Worm (Caenorhabditis elegans) whole organism, midembryonic: Measurements from ENCODE around the gene nex-3.

Source experiments
- T22C8.4 ChIP-seq: fragments of 200-800 bp; sonication (Bioruptor generic); IDR thresholded peaks from 2 replicates; pipeline ENCODE4 v1.3.6; 2022; ENCODE audit warnings: missing genetic modification characterization, missing compliant biosample characterization
- cog-1 ChIP-seq: sonication (generic microtip); optimal IDR thresholded peaks from 2 replicates; lab custom pipeline; 2016; ENCODE audit warnings: missing genetic modification characterization, missing compliant biosample characterization
- flt-1 ChIP-seq: fragments of 200-800 bp; sonication (Bioruptor generic); IDR thresholded peaks from 2 replicates; pipeline ENCODE4 v1.3.6; 2022; ENCODE audit warnings: missing genetic modification characterization, missing compliant biosample characterization
- klf-2 ChIP-seq: fragments of 200-800 bp; sonication (Bioruptor generic); conservative IDR thresholded peaks from 2 replicates; pipeline ENCODE4 v1.3.6; 2022; ENCODE audit warnings: missing genetic modification reagents, missing genetic modification characterization, missing compliant biosample characterization
- med-1 ChIP-seq: sonication (generic microtip); optimal IDR thresholded peaks from 2 replicates; lab custom pipeline; 2017; ENCODE audit warnings: missing genetic modification characterization, mild to moderate bottlenecking, missing compliant biosample characterization, antibody characterized with exemption, missing genetic modification reagents; ENCODE audit not compliant: insufficient read depth
- ref-1 ChIP-seq: fragments of 200-800 bp; sonication (Bioruptor generic); conservative IDR thresholded peaks from 2 replicates; pipeline ENCODE4 v1.3.6; 2022; ENCODE audit warnings: missing genetic modification reagents, missing genetic modification characterization, missing compliant biosample characterization
- tab-1 ChIP-seq: fragments of 200-800 bp; sonication (Bioruptor generic); IDR thresholded peaks from 2 replicates; pipeline ENCODE4 v1.3.6; 2022; ENCODE audit warnings: missing genetic modification characterization, missing compliant biosample characterization
- ztf-23 ChIP-seq: fragments of 200-800 bp; sonication (Bioruptor generic); IDR thresholded peaks from 2 replicates; pipeline ENCODE4 v1.3.6; 2022; ENCODE audit warnings: missing genetic modification reagents, missing genetic modification characterization, missing compliant biosample characterization
- ztf-29 ChIP-seq: fragments of 200-800 bp; sonication (Bioruptor generic); IDR thresholded peaks from 2 replicates; pipeline ENCODE4 v1.3.6; 2022; ENCODE audit warnings: missing genetic modification reagents, missing genetic modification characterization, missing compliant biosample characterization

The nex-3 gene

ce11 chrIII:4434294-4434781, 7.5 kb upstream of the nex-3 start, which contains the start of gene C28A5.1:
Gene C28A5.1 (minus strand): TSS chrIII:4434344.
- TF ChIP-seq klf-2 (GFP tag; lab: Robert Waterston, UW) = no peak
- TF ChIP-seq ref-1 (GFP tag; lab: Robert Waterston, UW) = no peak
- no peak for TF ChIP-seq cog-1 (tag; lab: Kevin White, UChicago)
- no peak for TF ChIP-seq ztf-23 (GFP tag; lab: Robert Waterston, UW)
- TF ChIP-seq flt-1 (GFP tag; lab: Robert Waterston, UW) = no peak
- no peak for TF ChIP-seq med-1 (GFP tag; lab: Kevin White, UChicago)
- TF ChIP-seq ztf-29 (GFP tag; lab: Robert Waterston, UW) = no peak
- TF ChIP-seq tab-1 (GFP tag; lab: Robert Waterston, UW) = no peak
- TF ChIP-seq T22C8.4 (GFP tag; lab: Robert Waterston, UW) = no peak

DNA sequence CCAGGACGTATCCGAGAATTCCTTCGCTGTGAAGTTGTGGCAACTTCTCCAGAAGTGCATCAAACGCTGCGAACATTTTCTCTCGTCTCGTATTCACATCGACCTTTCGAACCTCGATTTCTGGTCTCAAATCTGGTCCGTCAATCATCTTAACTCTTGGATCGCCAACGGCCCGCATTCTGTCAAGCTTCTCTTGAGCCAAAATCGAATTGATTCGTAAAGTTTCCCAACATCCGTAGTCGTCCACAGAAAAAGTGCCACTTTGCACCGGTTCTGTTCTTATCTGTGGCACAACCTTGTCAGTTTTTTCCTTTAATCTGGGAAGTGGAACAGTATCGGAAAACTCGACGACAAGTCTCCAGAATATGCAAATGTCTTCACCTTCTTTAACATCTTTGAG, 6.6 kb upstream of the nex-3 start:
- TF ChIP-seq klf-2 (GFP tag; lab: Robert Waterston, UW) (no peak), cog-1 (tag; lab: Kevin White, UChicago) (no peak), flt-1 (GFP tag; lab: Robert Waterston, UW) (no peak), ztf-23 (GFP tag; lab: Robert Waterston, UW) (no peak), med-1 (GFP tag; lab: Kevin White, UChicago) (no peak)

ce11 chrIII:4439493-4439983, 2.3 kb upstream of the nex-3 start, which contains the start of gene C28A5.2:
Gene C28A5.2 (minus strand): TSS chrIII:4439543.
- TF ChIP-seq cog-1 (tag; lab: Kevin White, UChicago) (no peak), ztf-29 (GFP tag; lab: Robert Waterston, UW) (no peak), med-1 (GFP tag; lab: Kevin White, UChicago) (no peak), klf-2 (GFP tag; lab: Robert Waterston, UW) (no peak), ref-1 (GFP tag; lab: Robert Waterston, UW) (no peak)

ce11 chrIII:4444492-4444891, 2.6 kb downstream of the nex-3 start:
- TF ChIP-seq med-1 (GFP tag; lab: Kevin White, UChicago) (no peak), ztf-29 (GFP tag; lab: Robert Waterston, UW) (no peak), tab-1 (GFP tag; lab: Robert Waterston, UW) (no peak)

ce11 chrIII:4448029-4448428, 6.1 kb downstream of the nex-3 start:
- no peak for TF ChIP-seq T22C8.4 (GFP tag; lab: Robert Waterston, UW)
- no peak for TF ChIP-seq med-1 (GFP tag; lab: Kevin White, UChicago)
- no peak for TF ChIP-seq klf-2 (GFP tag; lab: Robert Waterston, UW)
- no peak for TF ChIP-seq ztf-23 (GFP tag; lab: Robert Waterston, UW)
- no peak for TF ChIP-seq ref-1 (GFP tag; lab: Robert Waterston, UW)
- no peak for TF ChIP-seq flt-1 (GFP tag; lab: Robert Waterston, UW)
- TF ChIP-seq cog-1 (tag; lab: Kevin White, UChicago) = no peak
- TF ChIP-seq ztf-29 (GFP tag; lab: Robert Waterston, UW) = no peak
- no peak for TF ChIP-seq tab-1 (GFP tag; lab: Robert Waterston, UW)

ce11 chrIII:4449357-4449756, 7.5 kb downstream of the nex-3 start:
- TF ChIP-seq ztf-23 (GFP tag; lab: Robert Waterston, UW) = no peak
- TF ChIP-seq flt-1 (GFP tag; lab: Robert Waterston, UW) = no peak
- TF ChIP-seq med-1 (GFP tag; lab: Kevin White, UChicago) = no peak
- no peak for TF ChIP-seq tab-1 (GFP tag; lab: Robert Waterston, UW)
- TF ChIP-seq ztf-29 (GFP tag; lab: Robert Waterston, UW) = no peak
- TF ChIP-seq T22C8.4 (GFP tag; lab: Robert Waterston, UW) = no peak
- TF ChIP-seq klf-2 (GFP tag; lab: Robert Waterston, UW) = no peak
- TF ChIP-seq ref-1 (GFP tag; lab: Robert Waterston, UW) = no peak
- TF ChIP-seq cog-1 (tag; lab: Kevin White, UChicago) = no peak

- TF ChIP-seq cog-1 (tag; lab: Kevin White, UChicago) (no peak), tab-1 (GFP tag; lab: Robert Waterston, UW) (no peak), klf-2 (GFP tag; lab: Robert Waterston, UW) (no peak), ztf-23 (GFP tag; lab: Robert Waterston, UW) (no peak), flt-1 (GFP tag; lab: Robert Waterston, UW) (no peak), T22C8.4 (GFP tag; lab: Robert Waterston, UW) (no peak), ref-1 (GFP tag; lab: Robert Waterston, UW) (no peak), med-1 (GFP tag; lab: Kevin White, UChicago) (no peak), ztf-29 (GFP tag; lab: Robert Waterston, UW) (no peak)
Observed at ce11 chrIII:4449893-4450579, 8.2 kb downstream of the nex-3 start, which contains the start of gene ceh-43. Gene ceh-43 (minus strand): TSS chrIII:4449943.

ce11 chrIII:4450773-4451423, 9.0 kb downstream of the nex-3 start:
- no peak for TF ChIP-seq T22C8.4 (GFP tag; lab: Robert Waterston, UW)
- 0 out of 2 replicates have a peak, but pooled peaks have one; percentile 13 for TF ChIP-seq flt-1 (GFP tag; lab: Robert Waterston, UW)
- TF ChIP-seq tab-1 (GFP tag; lab: Robert Waterston, UW) = peak; percentile 49; the same call in 1 of the 2 replicates
- TF ChIP-seq cog-1 (tag; lab: Kevin White, UChicago) = no peak
- no peak for TF ChIP-seq ztf-29 (GFP tag; lab: Robert Waterston, UW)
- TF ChIP-seq med-1 (GFP tag; lab: Kevin White, UChicago) = no peak
- TF ChIP-seq ztf-23 (GFP tag; lab: Robert Waterston, UW) = 0 out of 2 replicates have a peak, but pooled peaks have one; percentile 5
- no peak for TF ChIP-seq ref-1 (GFP tag; lab: Robert Waterston, UW)
- no peak for TF ChIP-seq klf-2 (GFP tag; lab: Robert Waterston, UW)
